Fruit fly (Drosophila melanogaster) whole organism, embryonic: ENCODE results near the gene CG3651.

Experiments used
- Aef1 ChIP-seq: fragments of 200-800 bp; sonication (Bioruptor generic); IDR thresholded peaks from 3 replicates; pipeline ENCODE4 v1.3.6; 2022; ENCODE audit warnings: missing biosample characterization, missing genetic modification characterization
- B-H2 ChIP-seq: fragments of 200-800 bp; sonication (Bioruptor generic); optimal IDR thresholded peaks from 2 replicates; lab custom pipeline; 2018; ENCODE audit warnings: missing biosample characterization, mild to moderate bottlenecking, missing genetic modification characterization
- CG10147 ChIP-seq: fragments of 200-800 bp; sonication (Bioruptor generic); optimal IDR thresholded peaks from 2 replicates; lab custom pipeline; 2019; ENCODE audit warnings: missing biosample characterization, mild to moderate bottlenecking, missing genetic modification characterization, moderate library complexity
- CG10979 ChIP-seq: fragments of 200-800 bp; sonication (Bioruptor generic); optimal IDR thresholded peaks from 2 replicates; lab custom pipeline; 2018; ENCODE audit warnings: missing biosample characterization, mild to moderate bottlenecking, missing genetic modification characterization, moderate library complexity
- CG12104 ChIP-seq: fragments of 200-800 bp; sonication (Bioruptor generic); optimal IDR thresholded peaks from 3 replicates; lab custom pipeline; 2016; ENCODE audit warnings: missing biosample characterization, missing genetic modification characterization
- CG12155 ChIP-seq: fragments of 200-800 bp; sonication (Bioruptor generic); optimal IDR thresholded peaks from 3 replicates; lab custom pipeline; 2016; ENCODE audit warnings: missing biosample characterization, missing genetic modification characterization
- CG12299 ChIP-seq: fragments of 200-800 bp; sonication (Bioruptor generic); optimal IDR thresholded peaks from 2 replicates; lab custom pipeline; 2018; ENCODE audit warnings: missing biosample characterization, mild to moderate bottlenecking, missing genetic modification characterization
- CG13894 ChIP-seq: fragments of 200-800 bp; sonication (Bioruptor generic); optimal IDR thresholded peaks from 3 replicates; lab custom pipeline; 2018; ENCODE audit warnings: missing biosample characterization, mild to moderate bottlenecking, missing genetic modification characterization, moderate library complexity
- CG14050 ChIP-seq: fragments of 200-800 bp; sonication (Bioruptor generic); IDR thresholded peaks from 3 replicates; pipeline ENCODE4 v1.3.6; 2022; ENCODE audit warnings: missing biosample characterization, missing genetic modification characterization
- CG1529 ChIP-seq: fragments of 200-800 bp; sonication (Bioruptor generic); optimal IDR thresholded peaks from 3 replicates; lab custom pipeline; 2018; ENCODE audit warnings: missing biosample characterization, missing genetic modification characterization
- CG17328 ChIP-seq: fragments of 200-800 bp; sonication (Bioruptor generic); IDR thresholded peaks from 2 replicates; pipeline ENCODE4 v1.3.6; 2022; ENCODE audit warnings: missing biosample characterization, missing genetic modification characterization
- CG18262 ChIP-seq: fragments of 200-800 bp; optimal IDR thresholded peaks from 3 replicates; lab custom pipeline; 2019; ENCODE audit warnings: missing biosample characterization, mild to moderate bottlenecking, missing genetic modification characterization, moderate library complexity
- CG2120 ChIP-seq: fragments of 200-800 bp; sonication (Bioruptor generic); optimal IDR thresholded peaks from 3 replicates; lab custom pipeline; 2016; ENCODE audit warnings: missing biosample characterization, missing genetic modification characterization
- CG3065 ChIP-seq: fragments of 200-800 bp; sonication (Bioruptor generic); optimal IDR thresholded peaks from 2 replicates; lab custom pipeline; 2016; ENCODE audit warnings: missing biosample characterization, missing genetic modification characterization
- CG31224 ChIP-seq: fragments of 200-800 bp; sonication (Bioruptor generic); IDR thresholded peaks from 2 replicates; pipeline ENCODE4 v1.3.6; 2022; ENCODE audit warnings: missing biosample characterization, missing genetic modification characterization
- CG34422 ChIP-seq: fragments of 200-800 bp; sonication (Bioruptor generic); IDR thresholded peaks from 3 replicates; pipeline ENCODE4 v1.3.6; 2022; ENCODE audit warnings: missing biosample characterization, missing genetic modification characterization
- CG3838 ChIP-seq: fragments of 200-800 bp; sonication (Bioruptor generic); optimal IDR thresholded peaks from 3 replicates; lab custom pipeline; 2016; ENCODE audit warnings: missing biosample characterization, missing genetic modification characterization
- CG3847 ChIP-seq: fragments of 200-800 bp; sonication (Bioruptor generic); IDR thresholded peaks from 2 replicates; pipeline ENCODE4 v1.3.6; 2022; ENCODE audit warnings: missing biosample characterization, missing genetic modification characterization
- CG42726 ChIP-seq: fragments of 200-800 bp; sonication (Bioruptor generic); IDR thresholded peaks from 2 replicates; pipeline ENCODE4 v1.3.6; 2022; ENCODE audit warnings: missing biosample characterization, missing genetic modification characterization; ENCODE audit not compliant: partially characterized antibody
- CG4404 ChIP-seq: fragments of 200-800 bp; sonication (Bioruptor generic); IDR thresholded peaks from 2 replicates; pipeline ENCODE4 v1.3.6; 2022; ENCODE audit warnings: missing biosample characterization, missing genetic modification characterization
- CG6654 ChIP-seq: fragments of 200-800 bp; sonication (Bioruptor generic); optimal IDR thresholded peaks from 2 replicates; lab custom pipeline; 2017; ENCODE audit warnings: missing biosample characterization, mild to moderate bottlenecking, missing genetic modification characterization
- CG6683 ChIP-seq: fragments of 200-800 bp; sonication (Bioruptor generic); optimal IDR thresholded peaks from 2 replicates; lab custom pipeline; 2017; ENCODE audit warnings: missing biosample characterization, mild to moderate bottlenecking, missing genetic modification characterization, missing genetic modification reagents
- CG6689 ChIP-seq: fragments of 200-800 bp; sonication (Bioruptor generic); IDR thresholded peaks from 2 replicates; pipeline ENCODE4 v1.3.6; 2022; ENCODE audit warnings: missing biosample characterization, missing genetic modification characterization
- CG6791 ChIP-seq: fragments of 200-800 bp; sonication (Bioruptor generic); IDR thresholded peaks from 3 replicates; pipeline ENCODE4 v1.3.6; 2022; ENCODE audit warnings: missing biosample characterization, missing genetic modification characterization; ENCODE audit not compliant: partially characterized antibody
- CG8290 ChIP-seq, 3 experiments: fragments of 200-800 bp; sonication (Bioruptor generic); optimal IDR thresholded peaks; 2 replicates each; lab custom pipeline; 2016 to 2019; ENCODE audit warnings: missing biosample characterization in 3 of 3, missing genetic modification characterization in 3 of 3, mild to moderate bottlenecking in 2 of 3, moderate library complexity in 1 of 3
- CG8388 ChIP-seq: fragments of 200-800 bp; sonication (Bioruptor generic); optimal IDR thresholded peaks from 2 replicates; lab custom pipeline; 2019; ENCODE audit warnings: missing biosample characterization, mild to moderate bottlenecking, missing genetic modification characterization, moderate library complexity
- CHES-1-like ChIP-seq: fragments of 200-800 bp; sonication (Bioruptor generic); optimal IDR thresholded peaks from 2 replicates; lab custom pipeline; 2016; ENCODE audit warnings: missing biosample characterization, missing genetic modification characterization
- Dbx ChIP-seq: fragments of 200-800 bp; sonication (Bioruptor generic); IDR thresholded peaks from 3 replicates; pipeline ENCODE4 v1.3.6; 2022; ENCODE audit warnings: missing biosample characterization, missing genetic modification characterization
- E2f1 ChIP-seq: fragments of 200-800 bp; sonication (Bioruptor generic); IDR thresholded peaks from 2 replicates; pipeline ENCODE4 v1.3.6; 2022; ENCODE audit warnings: missing biosample characterization, missing genetic modification characterization
- HLH3B ChIP-seq: fragments of 200-800 bp; sonication (Bioruptor generic); IDR thresholded peaks from 2 replicates; pipeline ENCODE4 v1.3.6; 2022; ENCODE audit warnings: missing biosample characterization, missing genetic modification characterization
- MBD-R2 ChIP-seq: fragments of 200-800 bp; sonication (Bioruptor generic); IDR thresholded peaks from 2 replicates; pipeline ENCODE4 v1.3.6; 2022; ENCODE audit warnings: missing biosample characterization, missing genetic modification characterization
- NC2β ChIP-seq: fragments of 200-800 bp; sonication (Bioruptor generic); optimal IDR thresholded peaks from 2 replicates; lab custom pipeline; 2016; ENCODE audit warnings: missing biosample characterization, missing genetic modification characterization
- Nf-YA ChIP-seq: fragments of 200-800 bp; sonication (Bioruptor generic); IDR thresholded peaks from 2 replicates; pipeline ENCODE4 v1.3.6; 2022; ENCODE audit warnings: missing biosample characterization, missing genetic modification characterization
- Sox100B ChIP-seq: fragments of 200-800 bp; sonication (Bioruptor generic); optimal IDR thresholded peaks from 3 replicates; lab custom pipeline; 2018; ENCODE audit warnings: missing biosample characterization, mild to moderate bottlenecking, missing genetic modification characterization
- Sry-β ChIP-seq: fragments of 200-800 bp; sonication (Bioruptor generic); optimal IDR thresholded peaks from 2 replicates; lab custom pipeline; 2018; ENCODE audit warnings: missing biosample characterization, mild to moderate bottlenecking, missing genetic modification characterization, moderate library complexity
- dmrt99B ChIP-seq: fragments of 200-800 bp; sonication (Bioruptor generic); optimal IDR thresholded peaks from 2 replicates; lab custom pipeline; 2018; ENCODE audit warnings: missing biosample characterization, mild to moderate bottlenecking, missing genetic modification characterization, moderate library complexity
- gcm ChIP-seq: fragments of 200-800 bp; sonication (Bioruptor generic); optimal IDR thresholded peaks from 2 replicates; lab custom pipeline; 2019; ENCODE audit warnings: missing biosample characterization, mild to moderate bottlenecking, missing genetic modification characterization, moderate library complexity
- gcm2 ChIP-seq: fragments of 200-800 bp; sonication (Bioruptor generic); optimal IDR thresholded peaks from 2 replicates; lab custom pipeline; 2016; ENCODE audit warnings: missing biosample characterization, missing genetic modification characterization
- kay ChIP-seq: fragments of 200-800 bp; sonication (Bioruptor generic); optimal IDR thresholded peaks from 2 replicates; lab custom pipeline; 2016; ENCODE audit warnings: missing biosample characterization, missing genetic modification characterization
- klu ChIP-seq: fragments of 200-800 bp; sonication (Bioruptor generic); IDR thresholded peaks from 2 replicates; pipeline ENCODE4 v1.3.6; 2022; ENCODE audit warnings: missing biosample characterization, missing genetic modification characterization
- lbe ChIP-seq: fragments of 200-800 bp; sonication (Bioruptor generic); optimal IDR thresholded peaks from 2 replicates; lab custom pipeline; 2016; ENCODE audit warnings: missing biosample characterization, mild to moderate bottlenecking, missing genetic modification characterization
- oc ChIP-seq: fragments of 200-800 bp; sonication (Bioruptor generic); optimal IDR thresholded peaks from 2 replicates; lab custom pipeline; 2018; ENCODE audit warnings: missing biosample characterization, mild to moderate bottlenecking, missing genetic modification characterization, moderate library complexity
- pnt ChIP-seq: fragments of 200-800 bp; sonication (Bioruptor generic); optimal IDR thresholded peaks from 3 replicates; lab custom pipeline; 2016; ENCODE audit warnings: missing biosample characterization, missing genetic modification characterization
- salm ChIP-seq: fragments of 200-800 bp; sonication (Bioruptor generic); optimal IDR thresholded peaks from 2 replicates; lab custom pipeline; 2018; ENCODE audit warnings: missing biosample characterization, mild to moderate bottlenecking, missing genetic modification characterization
- seq ChIP-seq: fragments of 200-800 bp; sonication (Bioruptor generic); IDR thresholded peaks from 2 replicates; pipeline ENCODE4 v1.3.6; 2022; ENCODE audit warnings: missing biosample characterization, missing genetic modification characterization
- slou ChIP-seq: fragments of 200-800 bp; sonication (Bioruptor generic); optimal IDR thresholded peaks from 3 replicates; lab custom pipeline; 2016; ENCODE audit warnings: missing biosample characterization, missing genetic modification characterization
- so ChIP-seq: fragments of 200-800 bp; sonication (Bioruptor generic); IDR thresholded peaks from 3 replicates; pipeline ENCODE4 v1.3.6; 2022; ENCODE audit warnings: missing biosample characterization, missing genetic modification characterization
- sqz ChIP-seq: fragments of 200-800 bp; sonication (Bioruptor generic); optimal IDR thresholded peaks from 3 replicates; lab custom pipeline; 2018; ENCODE audit warnings: missing biosample characterization, mild to moderate bottlenecking, missing genetic modification characterization
- stwl ChIP-seq: fragments of 200-800 bp; sonication (Bioruptor generic); optimal IDR thresholded peaks from 3 replicates; lab custom pipeline; 2018; ENCODE audit warnings: missing biosample characterization, mild to moderate bottlenecking, missing genetic modification characterization, moderate library complexity
- zen ChIP-seq: fragments of 200-800 bp; sonication (Bioruptor generic); optimal IDR thresholded peaks from 3 replicates; lab custom pipeline; 2018; ENCODE audit warnings: missing biosample characterization, mild to moderate bottlenecking, missing genetic modification characterization, moderate library complexity

CG3651 gene

dm6 chr2L:22129581-22130300, 8.6 kb downstream of the CG3651 start, which contains the start of gene CycK (continued):
- TF ChIP-seq klu (GFP tag; lab: Robert Waterston, UW), result no peak
- no peak for TF ChIP-seq CG17328 (GFP tag; lab: Robert Waterston, UW)
- no peak for TF ChIP-seq NC2β
- TF ChIP-seq Nf-YA (GFP tag; lab: Robert Waterston, UW), result no peak
- no peak for TF ChIP-seq so (GFP tag; lab: Robert Waterston, UW)
- no peak for TF ChIP-seq Aef1 (GFP tag; lab: Robert Waterston, UW)
- TF ChIP-seq CG2120 (GFP tag; lab: Kevin White, UChicago), result peak; percentile 39
- TF ChIP-seq CG12155 (GFP tag; lab: Kevin White, UChicago), result no peak
- TF ChIP-seq E2f1 (GFP tag; lab: Robert Waterston, UW), result no peak
- no peak for TF ChIP-seq kay (GFP tag; lab: Kevin White, UChicago)
- no peak for TF ChIP-seq CG6791
- no peak for TF ChIP-seq seq
- no peak for TF ChIP-seq salm
- TF ChIP-seq Sox100B (GFP tag; lab: Kevin White, UChicago), result no peak
- TF ChIP-seq dmrt99B, result no peak
- no peak for TF ChIP-seq zen (tag; lab: Kevin White, UChicago)
- peak; percentile 9 for TF ChIP-seq CG8290 (GFP tag; optimal IDR thresholded peaks at IDR 0.05; lab: Kevin White, UChicago)
- peak in 1 of 2 experiments; percentile 53 for TF ChIP-seq CG8290 (tag; optimal IDR thresholded peaks at IDR 0.05; lab: Kevin White, UChicago)
- TF ChIP-seq pnt (GFP tag; lab: Kevin White, UChicago), result no peak
- no peak for TF ChIP-seq CG6683 (GFP tag; lab: Kevin White, UChicago)
- no peak for TF ChIP-seq HLH3B
- TF ChIP-seq CG31224 (GFP tag; lab: Robert Waterston, UW), result no peak
- TF ChIP-seq CHES-1-like (GFP tag; lab: Kevin White, UChicago), result no peak
- TF ChIP-seq MBD-R2, result peak; percentile 53; the same call in 1 of the 2 replicates
- TF ChIP-seq CG10979 (tag; lab: Kevin White, UChicago), result no peak
- TF ChIP-seq CG3847 (GFP tag; lab: Robert Waterston, UW), result no peak
- no peak for TF ChIP-seq CG3838
- no peak for TF ChIP-seq CG1529 (GFP tag; lab: Kevin White, UChicago)
- TF ChIP-seq stwl (tag; lab: Kevin White, UChicago), result peak; percentile 11
- TF ChIP-seq oc (tag; lab: Kevin White, UChicago), result no peak
- no peak for TF ChIP-seq CG4404 (GFP tag; lab: Robert Waterston, UW)
- no peak for TF ChIP-seq CG13894 (tag; lab: Kevin White, UChicago)
- TF ChIP-seq CG10147 (GFP tag; lab: Kevin White, UChicago), result no peak
- TF ChIP-seq slou (GFP tag; lab: Kevin White, UChicago), result no peak
- peak; percentile 27 for TF ChIP-seq sqz (GFP tag; lab: Kevin White, UChicago)
- TF ChIP-seq gcm (GFP tag; lab: Kevin White, UChicago), result no peak
- TF ChIP-seq CG34422 (GFP tag; lab: Robert Waterston, UW), result no peak
- TF ChIP-seq CG6689 (GFP tag; lab: Robert Waterston, UW), result 0 out of 2 replicates have a peak, but pooled peaks have one; percentile 6
- TF ChIP-seq Dbx, result no peak
- no peak for TF ChIP-seq lbe (GFP tag; lab: Kevin White, UChicago)
- no peak for TF ChIP-seq Sry-β
- no peak for TF ChIP-seq CG6654 (GFP tag; lab: Kevin White, UChicago)
- no peak for TF ChIP-seq CG18262
- no peak for TF ChIP-seq CG12104
- TF ChIP-seq B-H2, result no peak
- no peak for TF ChIP-seq CG8388 (GFP tag; lab: Kevin White, UChicago)
- no peak for TF ChIP-seq gcm2 (GFP tag; lab: Kevin White, UChicago)
- no peak for TF ChIP-seq CG14050 (GFP tag; lab: Robert Waterston, UW)
- TF ChIP-seq CG42726 (GFP tag; lab: Robert Waterston, UW), result no peak
- TF ChIP-seq CG12299 (tag; lab: Kevin White, UChicago), result no peak
- no peak for TF ChIP-seq CG3065
